Worm (Caenorhabditis elegans): ENCODE measurements around the gene K09E4.3.

ce11 chrII:14077823-14078222 is 48.9 kb downstream of the K09E4.3 start:
- no peak for TF ChIP-seq cog-1 (tag; optimal IDR thresholded peaks at IDR 0.05)
- no peak for TF ChIP-seq flt-1 (GFP tag; IDR thresholded peaks at IDR 0.05)
- TF ChIP-seq tab-1 (GFP tag; IDR thresholded peaks at IDR 0.05), result no peak
- no peak for TF ChIP-seq ref-1 (GFP tag; conservative IDR thresholded peaks at IDR 0.05)
- no peak for TF ChIP-seq med-1 (GFP tag; optimal IDR thresholded peaks at IDR 0.05; ENCODE audit: insufficient read depth)
- TF ChIP-seq ztf-23 (GFP tag; IDR thresholded peaks at IDR 0.05), result no peak
- no peak for TF ChIP-seq klf-2 (GFP tag; conservative IDR thresholded peaks at IDR 0.05)
- TF ChIP-seq T22C8.4 (GFP tag; IDR thresholded peaks at IDR 0.05), result no peak
